Fruit fly (Drosophila melanogaster) whole organism, wandering third instar larva: ENCODE results near the gene CG5805.

Experiments used
- CG9705 ChIP-seq: fragments of 200-800 bp; sonication (Bioruptor generic); optimal IDR thresholded peaks from 2 replicates; lab custom pipeline; 2018; ENCODE audit warnings: missing biosample characterization, mild to moderate bottlenecking, missing genetic modification characterization
- Dfd ChIP-seq: fragments of >200 bp; optimal IDR thresholded peaks from 2 replicates; lab custom pipeline; 2017; ENCODE audit warnings: missing biosample characterization, missing genetic modification characterization
- Jra ChIP-seq: sonication (Bioruptor generic); optimal IDR thresholded peaks from 2 replicates; lab custom pipeline; 2016; ENCODE audit warnings: missing biosample characterization, missing genetic modification characterization
- Myc ChIP-seq: fragments of >200 bp; optimal IDR thresholded peaks from 2 replicates; lab custom pipeline; 2017
- OdsH ChIP-seq: fragments of 200-800 bp; sonication (Bioruptor generic); optimal IDR thresholded peaks from 2 replicates; lab custom pipeline; 2016; ENCODE audit warnings: missing biosample characterization, mild to moderate bottlenecking, missing genetic modification characterization
- Rel ChIP-seq, 2 experiments: fragments of 200-800 bp; sonication (Bioruptor generic) in 1 of 2; optimal IDR thresholded peaks; 2 replicates in 1 of 2; 3 replicates in 1 of 2; lab custom pipeline; 2016 to 2019; ENCODE audit warnings: mild to moderate bottlenecking in 2 of 2, missing biosample characterization in 2 of 2, missing genetic modification characterization in 2 of 2, moderate library complexity in 1 of 2
- Vsx2 ChIP-seq: fragments of 200-300, 225-300 bp; sonication (Bioruptor generic); optimal IDR thresholded peaks from 2 replicates; lab custom pipeline; 2018; ENCODE audit warnings: missing biosample characterization, missing genetic modification characterization; ENCODE audit not compliant: partially characterized antibody
- br ChIP-seq: fragments of 200-800 bp; sonication (Bioruptor generic); optimal IDR thresholded peaks from 2 replicates; lab custom pipeline; 2016; ENCODE audit warnings: missing biosample characterization, missing genetic modification characterization
- brk ChIP-seq: fragments of 200-800 bp; sonication (Bioruptor generic); optimal IDR thresholded peaks from 2 replicates; lab custom pipeline; 2016; ENCODE audit warnings: missing biosample characterization, mild to moderate bottlenecking, missing genetic modification characterization
- dl ChIP-seq, 2 experiments: fragments of 175-275, 200-275 bp in 1 of 2; fragments of 200-275 bp in 1 of 2; sonication (Bioruptor generic); optimal IDR thresholded peaks; lab custom pipeline; 2018; ENCODE audit warnings: mild to moderate bottlenecking in 2 of 2, missing biosample characterization in 2 of 2, missing genetic modification characterization in 2 of 2, moderate library complexity in 2 of 2; ENCODE audit not compliant: partially characterized antibody in 2 of 2, insufficient read depth in 1 of 2
- dmrt93B ChIP-seq: fragments of 200-800 bp; sonication (Bioruptor generic); optimal IDR thresholded peaks from 2 replicates; lab custom pipeline; 2018; ENCODE audit warnings: missing biosample characterization, mild to moderate bottlenecking, missing genetic modification characterization
- dsf ChIP-seq: sonication (Bioruptor generic); optimal IDR thresholded peaks from 2 replicates; lab custom pipeline; 2016; ENCODE audit warnings: missing biosample characterization, missing genetic modification characterization, borderline replicate concordance
- h ChIP-seq: fragments of 200-800 bp; sonication (Bioruptor generic); optimal IDR thresholded peaks from 3 replicates; lab custom pipeline; 2016; ENCODE audit warnings: missing biosample characterization, mild to moderate bottlenecking, missing genetic modification characterization
- lola ChIP-seq: fragments of >200 bp; optimal IDR thresholded peaks from 2 replicates; lab custom pipeline; 2017; ENCODE audit warnings: missing biosample characterization, missing genetic modification characterization

dm6 chr3R:24812394-24812793 lies 25.2 kb upstream of the CG5805 start:
- TF ChIP-seq OdsH (GFP tag; lab: Kevin White, UChicago): no peak
- no peak for TF ChIP-seq dsf
- TF ChIP-seq dl (GFP tag; optimal IDR thresholded peaks at IDR 0.05; lab: Kevin White, UChicago; ENCODE audit: insufficient read depth in 1 of 2, partially characterized antibody in 2 of 2): no peak
- TF ChIP-seq CG9705 (GFP tag; lab: Kevin White, UChicago): no peak
- TF ChIP-seq brk (GFP tag; lab: Kevin White, UChicago): no peak
- TF ChIP-seq Dfd (GFP tag; lab: Kevin White, UChicago): no peak
- TF ChIP-seq Vsx2: no peak
- TF ChIP-seq Jra: no peak
- TF ChIP-seq Rel (GFP tag; optimal IDR thresholded peaks at IDR 0.05; lab: Kevin White, UChicago): no peak
- TF ChIP-seq Rel (tag; optimal IDR thresholded peaks at IDR 0.05; lab: Kevin White, UChicago): no peak
- TF ChIP-seq Myc: no peak
- TF ChIP-seq lola (GFP tag; lab: Kevin White, UChicago): no peak
- TF ChIP-seq h (GFP tag; lab: Kevin White, UChicago): no peak
- no peak for TF ChIP-seq dmrt93B
- no peak for TF ChIP-seq br (GFP tag; lab: Kevin White, UChicago)
